Comparison of ENCODE assay signal across 5 fruit fly cellular contexts in the genomic region with DNA sequence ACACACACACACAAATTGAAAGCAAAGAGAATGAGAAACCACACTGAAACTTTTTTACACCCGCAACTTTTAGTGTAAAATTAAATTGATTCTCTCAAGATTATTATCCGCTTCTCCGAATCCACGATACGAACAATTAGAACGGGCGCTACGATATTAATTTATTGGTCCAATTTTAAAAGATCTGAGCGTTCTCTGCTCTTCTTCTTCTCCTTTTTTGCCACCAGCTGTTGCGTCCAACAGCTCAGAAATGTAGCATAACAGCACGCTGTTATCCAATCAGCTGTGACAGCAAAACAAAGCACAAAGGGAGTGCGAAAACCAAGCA.
TF ChIP-seq lines count a peak whose summit lies in the region.

Gene UGP, minus strand, starts transcription at position 223 of the 328 bp plus-strand sequence.
Gene Svip, plus strand, starts transcription at position 287 of the 328 bp plus-strand sequence.

- no peak for TF ChIP-seq CTCF in whole organism, embryonic (GFP tag; optimal IDR thresholded peaks at IDR 0.05; lab: Kevin White, UChicago)

TF ChIP-seq in whole organism, adult, 20 proteins besides CTCF, POLR2A, EP300 and RAD21:
- TF ChIP-seq CG14711 (tag; optimal IDR thresholded peaks at IDR 0.05; lab: Kevin White, UChicago): peak; percentile 63
- no peak for TF ChIP-seq CG33017 (tag; optimal IDR thresholded peaks at IDR 0.05; lab: Kevin White, UChicago)
- no peak for TF ChIP-seq CG12768 (GFP tag; optimal IDR thresholded peaks at IDR 0.05; lab: Kevin White, UChicago)
- peak; percentile 26 for TF ChIP-seq CG11617 (GFP tag; optimal IDR thresholded peaks at IDR 0.05; lab: Kevin White, UChicago)
- TF ChIP-seq CG7045 (GFP tag; optimal IDR thresholded peaks at IDR 0.05; lab: Kevin White, UChicago): peak; percentile 14
- TF ChIP-seq pad (GFP tag; optimal IDR thresholded peaks at IDR 0.05; lab: Kevin White, UChicago): no peak
- peak; percentile 38 for TF ChIP-seq CG7101 (tag; optimal IDR thresholded peaks at IDR 0.05; lab: Kevin White, UChicago)
- TF ChIP-seq cnc (optimal IDR thresholded peaks at IDR 0.05; lab: Kevin White, UChicago): no peak
- TF ChIP-seq Clk (GFP tag; optimal IDR thresholded peaks at IDR 0.05; lab: Kevin White, UChicago): no peak
- peak; percentile 76 for TF ChIP-seq kay (GFP tag; lab: Kevin White, UChicago; ENCODE audit: borderline replicate concordance)
- peak; percentile 65 for TF ChIP-seq bab1 (GFP tag; optimal IDR thresholded peaks at IDR 0.05; lab: Kevin White, UChicago)
- TF ChIP-seq Mnt (GFP tag; optimal IDR thresholded peaks at IDR 0.05; lab: Kevin White, UChicago): peak; percentile 49
- TF ChIP-seq tj (GFP tag; optimal IDR thresholded peaks at IDR 0.05; lab: Kevin White, UChicago): peak; percentile 30
- no peak for TF ChIP-seq CG5204 (GFP tag; optimal IDR thresholded peaks at IDR 0.05; lab: Kevin White, UChicago)

TF ChIP-seq in whole organism, embryonic, 481 proteins besides CTCF, POLR2A, EP300 and RAD21 (continues in another document):
- TF ChIP-seq Hmx (GFP tag; optimal IDR thresholded peaks at IDR 0.05; lab: Kevin White, UChicago): no peak
- peak; percentile 40; the same call in 1 of the 2 replicates for TF ChIP-seq stc (GFP tag; IDR thresholded peaks at IDR 0.05; lab: Robert Waterston, UW)
- no peak for TF ChIP-seq CG14860 (GFP tag; IDR thresholded peaks at IDR 0.05; lab: Robert Waterston, UW; ENCODE audit: partially characterized antibody)
- TF ChIP-seq salm (tag; optimal IDR thresholded peaks at IDR 0.05; lab: Kevin White, UChicago): no peak
- no peak for TF ChIP-seq Gug (GFP tag; IDR thresholded peaks at IDR 0.05; lab: Robert Waterston, UW)
- TF ChIP-seq crc (GFP tag; optimal IDR thresholded peaks at IDR 0.05; lab: Kevin White, UChicago): no peak
- TF ChIP-seq CG7963 (GFP tag; IDR thresholded peaks at IDR 0.05; lab: Robert Waterston, UW; ENCODE audit: partially characterized antibody): no peak
- no peak for TF ChIP-seq zfh1 (GFP tag; IDR thresholded peaks at IDR 0.05; lab: Robert Waterston, UW)
- TF ChIP-seq Lhr (GFP tag; optimal IDR thresholded peaks at IDR 0.05; lab: Kevin White, UChicago): no peak
- no peak for TF ChIP-seq onecut (GFP tag; IDR thresholded peaks at IDR 0.05; lab: Robert Waterston, UW)
- TF ChIP-seq Xrp1 (GFP tag; IDR thresholded peaks at IDR 0.05; lab: Robert Waterston, UW): no peak
- no peak for TF ChIP-seq CG14667 (GFP tag; IDR thresholded peaks at IDR 0.05; lab: Robert Waterston, UW)
- no peak for TF ChIP-seq Lim3 (GFP tag; IDR thresholded peaks at IDR 0.05; lab: Robert Waterston, UW)
- TF ChIP-seq shn (GFP tag; optimal IDR thresholded peaks at IDR 0.05; lab: Kevin White, UChicago): no peak
- TF ChIP-seq CG11398 (GFP tag; optimal IDR thresholded peaks at IDR 0.05; lab: Kevin White, UChicago): no peak
- TF ChIP-seq CoRest (tag; optimal IDR thresholded peaks at IDR 0.05; lab: Kevin White, UChicago): peak; percentile 3
- no peak for TF ChIP-seq CG17829 (tag; optimal IDR thresholded peaks at IDR 0.05; lab: Kevin White, UChicago)
- no peak for TF ChIP-seq z (GFP tag; IDR thresholded peaks at IDR 0.05; lab: Robert Waterston, UW)
- no peak for TF ChIP-seq Sin3A (optimal IDR thresholded peaks at IDR 0.05; lab: Kevin White, UChicago)

TF ChIP-seq in whole organism, prepupa, 60 proteins besides CTCF, POLR2A, EP300 and RAD21 (continues in another document):
- TF ChIP-seq CG31627 (GFP tag; optimal IDR thresholded peaks at IDR 0.05; lab: Kevin White, UChicago): no peak
- TF ChIP-seq Sox102F (GFP tag; optimal IDR thresholded peaks at IDR 0.05; lab: Kevin White, UChicago): peak; percentile 19
- TF ChIP-seq ss (GFP tag; optimal IDR thresholded peaks at IDR 0.05; lab: Kevin White, UChicago): no peak
- TF ChIP-seq CG6163 (GFP tag; IDR thresholded peaks at IDR 0.05; lab: Robert Waterston, UW): peak; percentile 56; the same call in 1 of the 3 replicates
- TF ChIP-seq CG8319 (GFP tag; optimal IDR thresholded peaks at IDR 0.05; lab: Kevin White, UChicago): no peak
- TF ChIP-seq fkh (GFP tag; optimal IDR thresholded peaks at IDR 0.05; lab: Kevin White, UChicago): no peak
- peak; percentile 53 for TF ChIP-seq net (GFP tag; optimal IDR thresholded peaks at IDR 0.05; lab: Kevin White, UChicago)
- TF ChIP-seq Ets21C (GFP tag; optimal IDR thresholded peaks at IDR 0.05; lab: Kevin White, UChicago): no peak
- peak; percentile 39 for TF ChIP-seq achi (GFP tag; optimal IDR thresholded peaks at IDR 0.05; lab: Kevin White, UChicago)
- peak; percentile 68; the same call in 2 of the 3 replicates for TF ChIP-seq eg (GFP tag; IDR thresholded peaks at IDR 0.05; lab: Robert Waterston, UW)
- peak; percentile 17 for TF ChIP-seq OdsH (GFP tag; optimal IDR thresholded peaks at IDR 0.05; lab: Kevin White, UChicago)
- TF ChIP-seq acj6 (GFP tag; optimal IDR thresholded peaks at IDR 0.05; lab: Kevin White, UChicago): no peak
- TF ChIP-seq CG3032 (tag; optimal IDR thresholded peaks at IDR 0.05; lab: Kevin White, UChicago): peak; percentile 0
- no peak for TF ChIP-seq Smox (GFP tag; optimal IDR thresholded peaks at IDR 0.05; lab: Kevin White, UChicago)
- TF ChIP-seq Hr39 (GFP tag; optimal IDR thresholded peaks at IDR 0.05; lab: Kevin White, UChicago): peak; percentile 10
- peak; percentile 60 for TF ChIP-seq CG3919 (GFP tag; optimal IDR thresholded peaks at IDR 0.05; lab: Kevin White, UChicago)
- TF ChIP-seq Eip78C (GFP tag; lab: Kevin White, UChicago): peak; percentile 71
- no peak for TF ChIP-seq cyc (GFP tag; optimal IDR thresholded peaks at IDR 0.05; lab: Kevin White, UChicago)
- no peak for TF ChIP-seq CG10631 (GFP tag; optimal IDR thresholded peaks at IDR 0.05; lab: Kevin White, UChicago)

TF ChIP-seq in whole organism, pupa, 21 proteins besides CTCF, POLR2A, EP300 and RAD21:
- peak; percentile 27 for TF ChIP-seq Pif1A (GFP tag; optimal IDR thresholded peaks at IDR 0.05; lab: Kevin White, UChicago)
- TF ChIP-seq CG13204 (GFP tag; optimal IDR thresholded peaks at IDR 0.05; lab: Kevin White, UChicago): no peak
- TF ChIP-seq Ets98B (GFP tag; IDR thresholded peaks at IDR 0.05; lab: Robert Waterston, UW): peak; percentile 68
- no peak for TF ChIP-seq CG14655 (GFP tag; optimal IDR thresholded peaks at IDR 0.05; lab: Kevin White, UChicago)
- no peak for TF ChIP-seq CG9948 (tag; optimal IDR thresholded peaks at IDR 0.05; lab: Kevin White, UChicago)
- no peak for TF ChIP-seq CG10348 (GFP tag; IDR thresholded peaks at IDR 0.05; lab: Robert Waterston, UW)
- TF ChIP-seq EcR (GFP tag; optimal IDR thresholded peaks at IDR 0.05; lab: Kevin White, UChicago): no peak
- TF ChIP-seq D1 (tag; optimal IDR thresholded peaks at IDR 0.05; lab: Kevin White, UChicago): no peak
- TF ChIP-seq CG12605 (GFP tag; IDR thresholded peaks at IDR 0.05; lab: Robert Waterston, UW): peak; percentile 55; the same call in 1 of the 2 replicates
- peak; percentile 68; the same call in 2 of the 3 replicates for TF ChIP-seq CG4496 (GFP tag; IDR thresholded peaks at IDR 0.05; lab: Robert Waterston, UW)
- no peak for TF ChIP-seq CG8159 (tag; optimal IDR thresholded peaks at IDR 0.05; lab: Kevin White, UChicago)
- TF ChIP-seq gl (tag; optimal IDR thresholded peaks at IDR 0.05; lab: Kevin White, UChicago): peak; percentile 21
- no peak for TF ChIP-seq Snoo (tag; optimal IDR thresholded peaks at IDR 0.05; lab: Kevin White, UChicago)
- TF ChIP-seq CG32121 (GFP tag; IDR thresholded peaks at IDR 0.05; lab: Robert Waterston, UW): peak; percentile 56
- TF ChIP-seq rn (GFP tag; IDR thresholded peaks at IDR 0.05; lab: Robert Waterston, UW): no peak
- peak; percentile 4 for TF ChIP-seq CG17806 (tag; optimal IDR thresholded peaks at IDR 0.05; lab: Kevin White, UChicago)
- TF ChIP-seq CG34367 (tag; optimal IDR thresholded peaks at IDR 0.05; lab: Kevin White, UChicago): no peak
- TF ChIP-seq fd96Ca (GFP tag; IDR thresholded peaks at IDR 0.05; lab: Robert Waterston, UW): peak; percentile 73
- TF ChIP-seq CG15710 (tag; optimal IDR thresholded peaks at IDR 0.05; lab: Kevin White, UChicago): peak; percentile 3
- peak; percentile 17 for TF ChIP-seq CG8301 (tag; optimal IDR thresholded peaks at IDR 0.05; lab: Kevin White, UChicago)
- TF ChIP-seq Pif1B (GFP tag; optimal IDR thresholded peaks at IDR 0.05; lab: Kevin White, UChicago): peak; percentile 47
TF ChIP-seq in whole organism, pupa: peak in this region for 11.

TF ChIP-seq in whole organism, wandering third instar larva, 38 proteins besides CTCF, POLR2A, EP300 and RAD21:
- no peak for TF ChIP-seq tai (GFP tag; optimal IDR thresholded peaks at IDR 0.05; lab: Kevin White, UChicago)
- TF ChIP-seq Hr83 (GFP tag; optimal IDR thresholded peaks at IDR 0.05; lab: Kevin White, UChicago; ENCODE audit: poor library complexity, severe bottlenecking): peak; percentile 57
- TF ChIP-seq rgr (GFP tag; optimal IDR thresholded peaks at IDR 0.05; lab: Kevin White, UChicago): peak; percentile 36
- TF ChIP-seq Abd-B (GFP tag; optimal IDR thresholded peaks at IDR 0.05; lab: Kevin White, UChicago): no peak
- no peak for TF ChIP-seq Myc (optimal IDR thresholded peaks at IDR 0.05; lab: Kevin White, UChicago)
- TF ChIP-seq usp (GFP tag; optimal IDR thresholded peaks at IDR 0.05; lab: Kevin White, UChicago): no peak
- TF ChIP-seq brk (GFP tag; optimal IDR thresholded peaks at IDR 0.05; lab: Kevin White, UChicago): peak; percentile 56
- TF ChIP-seq foxo (GFP tag; optimal IDR thresholded peaks at IDR 0.05; lab: Kevin White, UChicago): peak; percentile 19 to 38
- TF ChIP-seq br (GFP tag; optimal IDR thresholded peaks at IDR 0.05; lab: Kevin White, UChicago): no peak
- peak; percentile 5 for TF ChIP-seq Sp1 (GFP tag; optimal IDR thresholded peaks at IDR 0.05; lab: Kevin White, UChicago)
- TF ChIP-seq CrebA (GFP tag; optimal IDR thresholded peaks at IDR 0.05; lab: Kevin White, UChicago; ENCODE audit: borderline replicate concordance): no peak
- TF ChIP-seq psq (GFP tag; optimal IDR thresholded peaks at IDR 0.05; lab: Kevin White, UChicago): peak; percentile 57
- TF ChIP-seq Hnf4 (GFP tag; optimal IDR thresholded peaks at IDR 0.05; lab: Kevin White, UChicago): peak; percentile 35
- peak; percentile 27 for TF ChIP-seq OdsH (GFP tag; optimal IDR thresholded peaks at IDR 0.05; lab: Kevin White, UChicago)
- no peak for TF ChIP-seq sv (GFP tag; optimal IDR thresholded peaks at IDR 0.05; lab: Kevin White, UChicago)
- peak; percentile 45 for TF ChIP-seq sage (GFP tag; optimal IDR thresholded peaks at IDR 0.05; lab: Kevin White, UChicago)
- TF ChIP-seq Dfd (GFP tag; optimal IDR thresholded peaks at IDR 0.05; lab: Kevin White, UChicago): no peak
- TF ChIP-seq GATAd (GFP tag; optimal IDR thresholded peaks at IDR 0.05; lab: Kevin White, UChicago): no peak
- no peak for TF ChIP-seq Rel (GFP tag; optimal IDR thresholded peaks at IDR 0.05; lab: Kevin White, UChicago)
- peak; percentile 31 for TF ChIP-seq Rel (tag; optimal IDR thresholded peaks at IDR 0.05; lab: Kevin White, UChicago)
- TF ChIP-seq Vsx2 (GFP tag; optimal IDR thresholded peaks at IDR 0.05; lab: Kevin White, UChicago; ENCODE audit: partially characterized antibody): no peak
